Worm (Caenorhabditis elegans): ENCODE results near the gene F36G3.1.

- TF ChIP-seq dpl-1 (GFP tag; optimal IDR thresholded peaks at IDR 0.05) (no peak), skn-1 (tag; optimal IDR thresholded peaks at IDR 0.05) (no peak), nhr-11 (tag; optimal IDR thresholded peaks at IDR 0.05) (no peak), F49E8.2 (tag; optimal IDR thresholded peaks at IDR 0.05; ENCODE audit: borderline replicate concordance) (no peak), ZK546.5 (tag; optimal IDR thresholded peaks at IDR 0.05) (no peak), spr-1 (tag; optimal IDR thresholded peaks at IDR 0.05) (no peak), nhr-77 (tag; optimal IDR thresholded peaks at IDR 0.05) (no peak), lsy-2 (tag; optimal IDR thresholded peaks at IDR 0.05) (no peak)
Measured at ce11 chrX:9789110-9789509, at the start of gene F36G3.1.

Measured in whole organism, L4 larva.